Fruit fly (Drosophila melanogaster) whole organism: ENCODE results near the gene Vps33B.

Experiments
- CG8478 ChIP-seq: fragments of >200 bp; optimal IDR thresholded peaks from 2 replicates; lab custom pipeline; 2018; ENCODE audit warnings: inconsistent platforms
- Dll ChIP-seq: fragments of >200 bp; optimal IDR thresholded peaks from 2 replicates; lab custom pipeline; 2017
- pan ChIP-seq: fragments of >200 bp; optimal IDR thresholded peaks from 2 replicates; lab custom pipeline; 2017
- usp ChIP-seq: fragments of >200 bp; optimal IDR thresholded peaks from 2 replicates; lab custom pipeline; 2017; ENCODE audit warnings: missing biosample characterization, missing genetic modification characterization, mixed read lengths

DNA sequence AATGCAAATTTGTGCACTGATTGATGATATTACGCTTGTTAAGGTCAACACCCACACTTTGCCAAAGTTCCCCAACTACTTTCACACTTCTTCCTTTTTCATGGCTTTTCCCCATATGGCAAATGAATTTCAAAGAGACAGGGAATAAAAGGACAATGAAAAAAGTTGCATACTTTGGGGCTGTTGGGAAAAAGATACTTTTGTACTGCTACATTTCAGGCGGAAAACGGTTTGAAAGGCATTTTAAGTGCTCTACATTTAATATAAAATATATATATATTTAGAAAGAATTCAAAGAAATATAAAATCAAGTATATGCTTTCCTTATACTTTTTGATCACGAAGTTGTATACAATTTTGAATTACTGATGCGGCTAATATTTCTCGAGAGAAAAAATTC, 39.5 kb downstream of the Vps33B start:
- TF ChIP-seq CG8478 (no peak), Dll (no peak), pan (lab: Kevin White, UChicago) (no peak), usp (no peak)
